Worm (Caenorhabditis elegans) whole organism, young adult: Measurements from ENCODE around the gene ins-34.

Experiments used
- C17E4.6 ChIP-seq: fragments of 200-800 bp; sonication (Bioruptor generic); IDR thresholded peaks from 2 replicates; pipeline ENCODE4 v1.3.6; 2022; ENCODE audit warnings: missing genetic modification reagents, missing genetic modification characterization, missing compliant biosample characterization
- aptf-3 ChIP-seq: fragments of 200-800 bp; sonication (Bioruptor generic); IDR thresholded peaks from 2 replicates; pipeline ENCODE4 v1.3.6; 2022; ENCODE audit warnings: missing genetic modification characterization, missing compliant biosample characterization
- ceh-79 ChIP-seq: sonication (generic microtip); optimal IDR thresholded peaks from 2 replicates; lab custom pipeline; 2017; ENCODE audit warnings: mild to moderate bottlenecking, missing genetic modification characterization, missing compliant biosample characterization
- ekl-4 ChIP-seq: fragments of 200-800 bp; sonication (Bioruptor generic); IDR thresholded peaks from 2 replicates; pipeline ENCODE4 v1.3.6; 2022; ENCODE audit warnings: missing genetic modification reagents, missing genetic modification characterization, missing compliant biosample characterization
- madf-10 ChIP-seq: sonication (generic microtip); optimal IDR thresholded peaks from 2 replicates; lab custom pipeline; 2016; ENCODE audit warnings: mild to moderate bottlenecking, missing genetic modification characterization, missing compliant biosample characterization
- mel-28 ChIP-seq: sonication (generic microtip); optimal IDR thresholded peaks from 2 replicates; lab custom pipeline; 2016; ENCODE audit warnings: borderline replicate concordance, mild to moderate bottlenecking, missing genetic modification characterization, missing compliant biosample characterization
- pha-4 ChIP-seq: fragments of 150-350 bp; sonication (generic microtip); optimal IDR thresholded peaks from 2 replicates; lab custom pipeline; 2014; ENCODE audit warnings: missing biosample characterization, missing genetic modification reagents, missing genetic modification characterization
- tlf-1 ChIP-seq: fragments of 200-800 bp; sonication (Bioruptor generic); optimal IDR thresholded peaks from 2 replicates; lab custom pipeline; 2018; ENCODE audit warnings: mild to moderate bottlenecking, missing genetic modification characterization, missing compliant biosample characterization

ce11 chrIV:14066403-14066802 lies 40.0 kb upstream of the ins-34 start:
- TF ChIP-seq mel-28 (tag; lab: Kevin White, UChicago) (no peak), madf-10 (tag; lab: Kevin White, UChicago) (no peak), ekl-4 (GFP tag; lab: Robert Waterston, UW) (no peak), ceh-79 (no peak), tlf-1 (GFP tag; lab: Kevin White, UChicago) (no peak), aptf-3 (GFP tag; lab: Robert Waterston, UW) (no peak), C17E4.6 (no peak), pha-4 (tag; lab: Kevin White, UChicago) (no peak)
